Worm (Caenorhabditis elegans): ENCODE results near the gene eftu-2.
A peak's percentile ranks its signal among the peaks of the same experiment; 100 is the strongest.

- TF ChIP-seq unc-55 (GFP tag; optimal IDR thresholded peaks at IDR 0.05) (peak; percentile 63), tbx-2 (tag; optimal IDR thresholded peaks at IDR 0.05) (no peak), fkh-6 (tag; optimal IDR thresholded peaks at IDR 0.05) (no peak), nhr-232 (tag; optimal IDR thresholded peaks at IDR 0.05) (no peak), pha-4 (tag; optimal IDR thresholded peaks at IDR 0.05) (no peak), mec-3 (tag; optimal IDR thresholded peaks at IDR 0.05; ENCODE audit: borderline replicate concordance) (peak; percentile 42), ceh-22 (tag; optimal IDR thresholded peaks at IDR 0.05) (no peak), C08G9.2 (tag; optimal IDR thresholded peaks at IDR 0.05) (no peak), pqm-1 (tag; optimal IDR thresholded peaks at IDR 0.05) (no peak), sox-4 (tag; optimal IDR thresholded peaks at IDR 0.05) (no peak), hlh-30 (tag; optimal IDR thresholded peaks at IDR 0.05; ENCODE audit: insufficient read depth) (no peak), dve-1 (tag; optimal IDR thresholded peaks at IDR 0.05) (no peak)
These were observed 20.2 kb upstream of the eftu-2 start for ce11 chrIII:5988991-5989726.

Data from whole organism, late embryonic.